Worm (Caenorhabditis elegans) whole organism, L4 larva: ENCODE data around the gene T23B7.3.

Experiments used
- D1046.2 ChIP-seq: fragments of 200-800 bp; sonication (Bioruptor generic); IDR thresholded peaks from 2 replicates; pipeline ENCODE4 v1.3.6; 2022; ENCODE audit warnings: missing genetic modification characterization, missing compliant biosample characterization
- R02D3.7 ChIP-seq: fragments of 150-350 bp; sonication (generic microtip); optimal IDR thresholded peaks from 3 replicates; lab custom pipeline; 2014; ENCODE audit warnings: missing biosample characterization, missing genetic modification characterization
- T26A8.4 ChIP-seq: fragments of 200-800 bp; sonication (Bioruptor generic); IDR thresholded peaks from 2 replicates; pipeline ENCODE4 v1.3.6; 2022; ENCODE audit warnings: missing genetic modification characterization, missing compliant biosample characterization
- Y105C5A.15 ChIP-seq: fragments of 200-800 bp; sonication (Bioruptor generic); IDR thresholded peaks from 2 replicates; pipeline ENCODE4 v1.3.6; 2022; ENCODE audit warnings: missing genetic modification characterization, missing compliant biosample characterization
- Y48G9A.11 ChIP-seq: fragments of 200-800 bp; sonication (Bioruptor generic); IDR thresholded peaks from 2 replicates; pipeline ENCODE4 v1.3.6; 2022; ENCODE audit warnings: missing genetic modification reagents, missing genetic modification characterization, missing compliant biosample characterization
- Y75B8A.6 ChIP-seq: fragments of 200-800 bp; sonication (Bioruptor generic); IDR thresholded peaks from 2 replicates; pipeline ENCODE4 v1.3.6; 2022; ENCODE audit warnings: missing genetic modification reagents, missing genetic modification characterization, missing compliant biosample characterization
- ZK546.5 ChIP-seq, 2 experiments: sonication (generic microtip); optimal IDR thresholded peaks; 2 replicates each; lab custom pipeline; 2017; ENCODE audit warnings: missing biosample characterization in 2 of 2, missing genetic modification characterization in 2 of 2
- aha-1 ChIP-seq: fragments of 150-350 bp; peaks from one replicate; lab custom pipeline; 2014; ENCODE audit warnings: missing biosample characterization, missing genetic modification characterization
- ama-1 ChIP-seq: fragments of 150-350 bp; optimal IDR thresholded peaks from 2 replicates; lab custom pipeline; 2014; ENCODE audit warnings: inconsistent platforms, mixed read lengths
- arid-1 ChIP-seq: fragments of 200-800 bp; sonication (Bioruptor generic); conservative IDR thresholded peaks from 2 replicates; pipeline ENCODE4 v1.3.6; 2022; ENCODE audit warnings: missing genetic modification reagents, missing genetic modification characterization, missing compliant biosample characterization
- ceh-28 ChIP-seq: fragments of 150-350 bp; optimal IDR thresholded peaks from 2 replicates; lab custom pipeline; 2014; ENCODE audit warnings: missing biosample characterization, missing genetic modification reagents, missing genetic modification characterization
- ceh-44 ChIP-seq: fragments of 200-800 bp; sonication (Bioruptor generic); IDR thresholded peaks from 2 replicates; pipeline ENCODE4 v1.3.6; 2022; ENCODE audit warnings: missing genetic modification reagents, missing genetic modification characterization, missing compliant biosample characterization
- ces-1 ChIP-seq: fragments of 150-350 bp; sonication (generic microtip); optimal IDR thresholded peaks from 4 replicates; lab custom pipeline; 2014; ENCODE audit warnings: missing biosample characterization, missing genetic modification reagents, missing genetic modification characterization
- cey-2 ChIP-seq: sonication (generic microtip); optimal IDR thresholded peaks from 3 replicates; lab custom pipeline; 2017; ENCODE audit warnings: missing genetic modification characterization, mild to moderate bottlenecking, missing compliant biosample characterization, antibody characterized with exemption, borderline replicate concordance; ENCODE audit not compliant: insufficient read depth
- daf-16 ChIP-seq, 3 experiments: sonication (generic microtip); optimal IDR thresholded peaks; 2 replicates each; lab custom pipeline; 2016 to 2017; ENCODE audit warnings: missing genetic modification characterization in 3 of 3, missing genetic modification reagents in 3 of 3, mild to moderate bottlenecking in 2 of 3, missing compliant biosample characterization in 2 of 3, missing biosample characterization in 1 of 3, moderate library complexity in 1 of 3
- egl-27 ChIP-seq: sonication (generic microtip); optimal IDR thresholded peaks from 3 replicates; lab custom pipeline; 2017; ENCODE audit warnings: missing biosample characterization, missing genetic modification reagents, missing genetic modification characterization
- egl-43 ChIP-seq: fragments of 200-800 bp; sonication (Bioruptor generic); IDR thresholded peaks from 2 replicates; pipeline ENCODE4 v1.3.6; 2022; ENCODE audit warnings: missing genetic modification reagents, missing genetic modification characterization, missing compliant biosample characterization
- hlh-11 ChIP-seq: fragments of 200-800 bp; sonication (Bioruptor generic); optimal IDR thresholded peaks from 2 replicates; lab custom pipeline; 2018; ENCODE audit warnings: mild to moderate bottlenecking, missing genetic modification characterization, missing compliant biosample characterization
- hlh-30 ChIP-seq: sonication (generic microtip); optimal IDR thresholded peaks from 2 replicates; lab custom pipeline; 2017; ENCODE audit warnings: antibody characterized with exemption, mild to moderate bottlenecking, missing genetic modification characterization, missing compliant biosample characterization; ENCODE audit not compliant: insufficient read depth
- hmg-1.1 ChIP-seq: fragments of 200-800 bp; sonication (Bioruptor generic); IDR thresholded peaks from 2 replicates; pipeline ENCODE4 v1.3.6; 2022; ENCODE audit warnings: missing genetic modification reagents, missing genetic modification characterization, missing compliant biosample characterization
- lin-1 ChIP-seq: fragments of 200-800 bp; sonication (Bioruptor generic); IDR thresholded peaks from 2 replicates; pipeline ENCODE4 v1.3.6; 2022; ENCODE audit warnings: missing genetic modification reagents, missing genetic modification characterization, missing compliant biosample characterization
- lin-13 ChIP-seq: fragments of 150-350 bp; optimal IDR thresholded peaks from 2 replicates; lab custom pipeline; 2014; ENCODE audit warnings: missing biosample characterization, missing genetic modification reagents, missing genetic modification characterization
- lin-15B ChIP-seq: fragments of 150-350 bp; sonication (generic microtip); optimal IDR thresholded peaks from 3 replicates; lab custom pipeline; 2014; ENCODE audit warnings: missing biosample characterization, missing genetic modification characterization
- lin-29 ChIP-seq: fragments of 200-800 bp; sonication (Bioruptor generic); IDR thresholded peaks from 2 replicates; pipeline ENCODE4 v1.3.6; 2022; ENCODE audit warnings: missing genetic modification reagents, missing genetic modification characterization, missing compliant biosample characterization
- lin-38 ChIP-seq: fragments of 200-800 bp; sonication (Bioruptor generic); IDR thresholded peaks from 2 replicates; pipeline ENCODE4 v1.3.6; 2022; ENCODE audit warnings: missing genetic modification reagents, missing genetic modification characterization, missing compliant biosample characterization
- lir-3 ChIP-seq: sonication (generic microtip); optimal IDR thresholded peaks from 2 replicates; lab custom pipeline; 2016; ENCODE audit warnings: mild to moderate bottlenecking, missing genetic modification characterization, missing compliant biosample characterization
- lsy-2 ChIP-seq, 2 experiments: fragments of 150-350 bp in 1 of 2; sonication (generic microtip) in 1 of 2; optimal IDR thresholded peaks; 2 replicates each; lab custom pipeline; 2014 to 2017; ENCODE audit warnings: missing biosample characterization in 2 of 2, missing genetic modification characterization in 2 of 2
- madf-9 ChIP-seq: fragments of 200-800 bp; sonication (Bioruptor generic); conservative IDR thresholded peaks from 2 replicates; pipeline ENCODE4 v1.3.6; 2022; ENCODE audit warnings: missing genetic modification reagents, missing genetic modification characterization, missing compliant biosample characterization
- mdt-29 ChIP-seq: fragments of 200-800 bp; sonication (Bioruptor generic); IDR thresholded peaks from 2 replicates; pipeline ENCODE4 v1.3.6; 2022; ENCODE audit warnings: missing genetic modification reagents, missing genetic modification characterization, missing compliant biosample characterization
- mes-2 ChIP-seq: sonication (generic microtip); optimal IDR thresholded peaks from 2 replicates; lab custom pipeline; 2016; ENCODE audit warnings: missing genotype, mild to moderate bottlenecking, missing genetic modification characterization, missing compliant biosample characterization; ENCODE audit not compliant: poor library complexity, severe bottlenecking
- mxl-3 ChIP-seq: fragments of 200-800 bp; sonication (Bioruptor generic); optimal IDR thresholded peaks from 2 replicates; lab custom pipeline; 2018; ENCODE audit warnings: mild to moderate bottlenecking, missing genetic modification characterization, missing compliant biosample characterization
- nhr-10 ChIP-seq: fragments of 150-350 bp; optimal IDR thresholded peaks from 2 replicates; lab custom pipeline; 2014; ENCODE audit warnings: missing biosample characterization, missing genetic modification characterization
- nhr-11 ChIP-seq: fragments of 150-350 bp; optimal IDR thresholded peaks from 2 replicates; lab custom pipeline; 2014; ENCODE audit warnings: missing biosample characterization, missing genetic modification characterization
- nhr-28 ChIP-seq: fragments of 150-350 bp; optimal IDR thresholded peaks from 2 replicates; lab custom pipeline; 2014; ENCODE audit warnings: missing biosample characterization, missing genetic modification characterization
- nhr-41 ChIP-seq: fragments of 200-800 bp; sonication (Bioruptor generic); IDR thresholded peaks from 2 replicates; pipeline ENCODE4 v1.3.6; 2022; ENCODE audit warnings: missing genetic modification reagents, missing genetic modification characterization, missing compliant biosample characterization
- nhr-42 ChIP-seq: fragments of 200-800 bp; sonication (Bioruptor generic); IDR thresholded peaks from 2 replicates; pipeline ENCODE4 v1.3.6; 2022; ENCODE audit warnings: missing genetic modification characterization, missing compliant biosample characterization
- nhr-6 ChIP-seq: fragments of 150-350 bp; optimal IDR thresholded peaks from 2 replicates; lab custom pipeline; 2014; ENCODE audit warnings: missing biosample characterization, missing genetic modification characterization
- pha-4 ChIP-seq, 2 experiments: fragments of 150-350 bp in 1 of 2; fragments of 200-800 bp in 1 of 2; sonication (Bioruptor generic) in 1 of 2; IDR thresholded peaks in 1 of 2; optimal IDR thresholded peaks in 1 of 2; 2 replicates each; pipeline versions ENCODE4 v1.3.6 to Lab custom; 2014 to 2022; ENCODE audit warnings: missing genetic modification characterization in 2 of 2, missing genetic modification reagents in 2 of 2, missing biosample characterization in 1 of 2, missing compliant biosample characterization in 1 of 2
- pqm-1 ChIP-seq: sonication (generic microtip); optimal IDR thresholded peaks from 2 replicates; lab custom pipeline; 2017; ENCODE audit warnings: missing biosample characterization, missing genetic modification characterization
- rbr-2 ChIP-seq: sonication (generic microtip); optimal IDR thresholded peaks from 2 replicates; lab custom pipeline; 2016; ENCODE audit warnings: missing genotype, missing genetic modification characterization, missing compliant biosample characterization
- saeg-2 ChIP-seq: fragments of 200-800 bp; sonication (Bioruptor generic); IDR thresholded peaks from 2 replicates; pipeline ENCODE4 v1.3.6; 2022; ENCODE audit warnings: missing genetic modification reagents, missing genetic modification characterization, missing compliant biosample characterization
- sdz-12 ChIP-seq: fragments of 200-800 bp; sonication (Bioruptor generic); optimal IDR thresholded peaks from 2 replicates; lab custom pipeline; 2018; ENCODE audit warnings: mild to moderate bottlenecking, missing genetic modification characterization, missing compliant biosample characterization
- set-16 ChIP-seq: fragments of 200-800 bp; sonication (Bioruptor generic); IDR thresholded peaks from 2 replicates; pipeline ENCODE4 v1.3.6; 2022; ENCODE audit warnings: missing genetic modification reagents, missing genetic modification characterization, missing compliant biosample characterization
- snpc-1.2 ChIP-seq: fragments of 200-800 bp; sonication (Bioruptor generic); IDR thresholded peaks from 2 replicates; pipeline ENCODE4 v1.3.6; 2022; ENCODE audit warnings: missing genetic modification reagents, missing genetic modification characterization, missing compliant biosample characterization
- snpc-4 ChIP-seq: fragments of 150-350 bp; optimal IDR thresholded peaks from 2 replicates; lab custom pipeline; 2014; ENCODE audit warnings: missing biosample characterization, missing genetic modification characterization
- unc-62 ChIP-seq, 3 experiments: fragments of 150-350 bp in 1 of 3; sonication (generic microtip); optimal IDR thresholded peaks in 2 of 3; peaks in 1 of 3; 1 replicate in 1 of 3; 2 replicates in 2 of 3; lab custom pipeline; 2014 to 2017; ENCODE audit warnings: missing biosample characterization in 3 of 3, missing genetic modification characterization in 3 of 3, missing genetic modification reagents in 3 of 3, missing genotype in 1 of 3
- zag-1 ChIP-seq: fragments of 150-350 bp; optimal IDR thresholded peaks from 2 replicates; lab custom pipeline; 2014; ENCODE audit warnings: missing biosample characterization, missing genetic modification characterization
- zfp-2 ChIP-seq: sonication (generic microtip); optimal IDR thresholded peaks from 2 replicates; lab custom pipeline; 2016; ENCODE audit warnings: mild to moderate bottlenecking, missing genetic modification characterization, missing compliant biosample characterization
- ztf-7 ChIP-seq: fragments of 150-350 bp; optimal IDR thresholded peaks from 2 replicates; lab custom pipeline; 2014; ENCODE audit warnings: missing biosample characterization, missing genetic modification characterization

T23B7.3 gene

DNA sequence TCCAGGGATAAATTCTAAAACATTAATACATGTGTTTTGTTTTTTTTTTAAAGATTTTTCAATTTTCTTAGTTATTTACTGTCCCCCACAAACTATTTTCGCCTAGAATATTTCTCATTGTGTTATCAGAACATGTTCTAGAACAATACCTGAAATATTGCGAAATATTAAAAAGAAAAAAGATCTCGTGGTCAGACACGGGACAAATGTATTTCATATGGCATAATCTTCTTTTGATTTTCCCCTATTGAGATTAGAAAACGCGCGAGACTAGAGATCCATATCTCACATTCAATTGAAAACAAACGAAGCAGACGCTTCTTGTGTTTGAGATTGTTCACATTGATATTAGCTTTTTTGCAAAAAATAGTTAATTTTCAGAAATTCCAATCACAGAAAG is 6.1 kb downstream of the T23B7.3 start (continued):
- TF ChIP-seq cey-2 (tag; lab: Kevin White, UChicago) (no peak), aha-1 (tag; lab: Kevin White, UChicago) (peak; percentile 13), set-16 (GFP tag; lab: Robert Waterston, UW) (no peak), lir-3 (no peak), hmg-1.1 (GFP tag; lab: Robert Waterston, UW) (no peak), egl-27 (tag; lab: Kevin White, UChicago) (no peak), ZK546.5 (tag; optimal IDR thresholded peaks at IDR 0.05; lab: Kevin White, UChicago) (no peak), ces-1 (no peak), T26A8.4 (GFP tag; lab: Robert Waterston, UW) (no peak), saeg-2 (GFP tag; lab: Robert Waterston, UW) (no peak), R02D3.7 (no peak), nhr-28 (tag; lab: Kevin White, UChicago) (peak; percentile 14), hlh-11 (tag; lab: Kevin White, UChicago) (peak; percentile 50), mxl-3 (GFP tag; lab: Kevin White, UChicago) (no peak), pha-4 (GFP tag; IDR thresholded peaks at IDR 0.05; lab: Robert Waterston, UW) (no peak), pha-4 (tag; optimal IDR thresholded peaks at IDR 0.05; lab: Kevin White, UChicago) (no peak), mdt-29 (GFP tag; lab: Robert Waterston, UW) (0 out of 2 replicates have a peak, but pooled peaks have one; percentile 58), madf-9 (GFP tag; lab: Robert Waterston, UW) (no peak), hlh-30 (tag; lab: Kevin White, UChicago) (peak; percentile 89)

DNA sequence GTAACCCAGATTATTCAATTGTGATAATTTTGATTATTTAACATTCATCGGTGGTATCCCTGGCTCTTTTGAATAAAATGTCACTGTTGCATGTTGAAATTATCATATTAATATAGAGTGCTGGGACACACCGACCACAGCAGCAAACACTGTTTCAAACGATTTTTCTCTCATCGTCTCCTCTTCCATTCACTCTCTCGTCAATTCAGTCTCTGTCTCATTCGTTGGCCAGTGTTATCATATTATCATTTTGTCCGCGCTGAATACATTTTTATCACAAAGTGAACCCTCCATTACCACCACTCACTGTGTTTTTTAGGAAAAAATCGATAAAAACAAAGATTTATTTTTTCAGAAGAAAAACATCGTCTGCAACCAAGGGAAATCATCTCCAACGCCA is 7.1 kb downstream of the T23B7.3 start:
- TF ChIP-seq rbr-2 (tag; lab: Kevin White, UChicago) (no peak), D1046.2 (GFP tag; lab: Robert Waterston, UW) (no peak), snpc-4 (tag; lab: Kevin White, UChicago) (no peak), Y75B8A.6 (GFP tag; lab: Robert Waterston, UW) (no peak), nhr-42 (GFP tag; lab: Robert Waterston, UW) (no peak), zag-1 (tag; lab: Kevin White, UChicago) (no peak), zfp-2 (no peak), ceh-44 (no peak), lin-38 (GFP tag; lab: Robert Waterston, UW) (no peak), ZK546.5 (tag; optimal IDR thresholded peaks at IDR 0.05; lab: Kevin White, UChicago) (no peak), nhr-10 (tag; lab: Kevin White, UChicago) (no peak), nhr-41 (no peak), egl-43 (GFP tag; lab: Robert Waterston, UW) (no peak), ama-1 (no peak), lin-1 (GFP tag; lab: Robert Waterston, UW) (no peak), Y105C5A.15 (GFP tag; lab: Robert Waterston, UW) (no peak), daf-16 (GFP tag; optimal IDR thresholded peaks at IDR 0.05; lab: Kevin White, UChicago) (no peak), daf-16 (tag; optimal IDR thresholded peaks at IDR 0.05; lab: Kevin White, UChicago) (peak; percentile 81), unc-62 (GFP tag; optimal IDR thresholded peaks at IDR 0.05 in 1 of 2; lab: Kevin White, UChicago) (peak in 1 of 2 experiments; percentile 20), unc-62 (tag; optimal IDR thresholded peaks at IDR 0.05; lab: Kevin White, UChicago) (no peak), ztf-7 (tag; lab: Kevin White, UChicago) (no peak), aha-1 (tag; lab: Kevin White, UChicago) (no peak), mes-2 (tag; lab: Kevin White, UChicago) (peak; percentile 48), lin-29 (GFP tag; lab: Robert Waterston, UW) (no peak), Y48G9A.11 (GFP tag; lab: Robert Waterston, UW) (no peak), lin-15B (tag; lab: Kevin White, UChicago) (no peak), lin-13 (GFP tag; lab: Kevin White, UChicago) (no peak), nhr-6 (no peak), nhr-11 (tag; lab: Kevin White, UChicago) (no peak), snpc-1.2 (no peak), lsy-2 (tag; optimal IDR thresholded peaks at IDR 0.05; lab: Kevin White, UChicago) (peak in 1 of 2 experiments; percentile 27), pha-4 (GFP tag; IDR thresholded peaks at IDR 0.05; lab: Robert Waterston, UW) (no peak), pha-4 (tag; optimal IDR thresholded peaks at IDR 0.05; lab: Kevin White, UChicago) (peak; percentile 47), pqm-1 (tag; lab: Kevin White, UChicago) (peak; percentile 83), sdz-12 (GFP tag; lab: Kevin White, UChicago) (no peak), arid-1 (no peak), ceh-28 (peak; percentile 5)
